Worm (Caenorhabditis elegans) whole organism, L4 larva: ENCODE data around the gene K08E7.6.

Experiments used
- F37D6.2 ChIP-seq: sonication (generic microtip); optimal IDR thresholded peaks from 2 replicates; lab custom pipeline; 2016; ENCODE audit warnings: mild to moderate bottlenecking, missing genetic modification characterization, missing compliant biosample characterization
- T26A8.4 ChIP-seq: fragments of 200-800 bp; sonication (Bioruptor generic); IDR thresholded peaks from 2 replicates; pipeline ENCODE4 v1.3.6; 2022; ENCODE audit warnings: missing genetic modification characterization, missing compliant biosample characterization
- Y75B8A.6 ChIP-seq: fragments of 200-800 bp; sonication (Bioruptor generic); IDR thresholded peaks from 2 replicates; pipeline ENCODE4 v1.3.6; 2022; ENCODE audit warnings: missing genetic modification reagents, missing genetic modification characterization, missing compliant biosample characterization
- aha-1 ChIP-seq: fragments of 150-350 bp; peaks from one replicate; lab custom pipeline; 2014; ENCODE audit warnings: missing biosample characterization, missing genetic modification characterization
- ama-1 ChIP-seq: fragments of 150-350 bp; optimal IDR thresholded peaks from 2 replicates; lab custom pipeline; 2014; ENCODE audit warnings: inconsistent platforms, mixed read lengths
- arid-1 ChIP-seq: fragments of 200-800 bp; sonication (Bioruptor generic); conservative IDR thresholded peaks from 2 replicates; pipeline ENCODE4 v1.3.6; 2022; ENCODE audit warnings: missing genetic modification reagents, missing genetic modification characterization, missing compliant biosample characterization
- attf-4 ChIP-seq: sonication (generic microtip); optimal IDR thresholded peaks from 3 replicates; lab custom pipeline; 2017; ENCODE audit warnings: missing biosample characterization, missing genetic modification characterization
- ceh-20 ChIP-seq: fragments of 200-800 bp; sonication (Bioruptor generic); IDR thresholded peaks from 2 replicates; pipeline ENCODE4 v1.3.6; 2022; ENCODE audit warnings: missing genetic modification reagents, missing genetic modification characterization, missing compliant biosample characterization
- ceh-62 ChIP-seq: sonication (generic microtip); optimal IDR thresholded peaks from 2 replicates; lab custom pipeline; 2017; ENCODE audit warnings: missing biosample characterization, missing genetic modification characterization
- ces-1 ChIP-seq: fragments of 150-350 bp; sonication (generic microtip); optimal IDR thresholded peaks from 4 replicates; lab custom pipeline; 2014; ENCODE audit warnings: missing biosample characterization, missing genetic modification reagents, missing genetic modification characterization
- cey-2 ChIP-seq: sonication (generic microtip); optimal IDR thresholded peaks from 3 replicates; lab custom pipeline; 2017; ENCODE audit warnings: missing genetic modification characterization, mild to moderate bottlenecking, missing compliant biosample characterization, antibody characterized with exemption, borderline replicate concordance; ENCODE audit not compliant: insufficient read depth
- daf-16 ChIP-seq, 3 experiments: sonication (generic microtip); optimal IDR thresholded peaks; 2 replicates each; lab custom pipeline; 2016 to 2017; ENCODE audit warnings: missing genetic modification characterization in 3 of 3, missing genetic modification reagents in 3 of 3, mild to moderate bottlenecking in 2 of 3, missing compliant biosample characterization in 2 of 3, missing biosample characterization in 1 of 3, moderate library complexity in 1 of 3
- dmd-9 ChIP-seq: fragments of 200-800 bp; sonication (Bioruptor generic); IDR thresholded peaks from 2 replicates; pipeline ENCODE4 v1.3.6; 2022; ENCODE audit warnings: missing genetic modification reagents, missing genetic modification characterization, missing compliant biosample characterization
- dve-1 ChIP-seq: sonication (generic microtip); optimal IDR thresholded peaks from 2 replicates; lab custom pipeline; 2017; ENCODE audit warnings: antibody characterized with exemption, mild to moderate bottlenecking, missing genetic modification characterization, missing compliant biosample characterization; ENCODE audit not compliant: insufficient read depth
- fos-1 ChIP-seq: fragments of 150-350 bp; optimal IDR thresholded peaks from 2 replicates; lab custom pipeline; 2014; ENCODE audit warnings: missing biosample characterization, missing genetic modification characterization
- hlh-11 ChIP-seq: fragments of 200-800 bp; sonication (Bioruptor generic); optimal IDR thresholded peaks from 2 replicates; lab custom pipeline; 2018; ENCODE audit warnings: mild to moderate bottlenecking, missing genetic modification characterization, missing compliant biosample characterization
- lin-13 ChIP-seq: fragments of 150-350 bp; optimal IDR thresholded peaks from 2 replicates; lab custom pipeline; 2014; ENCODE audit warnings: missing biosample characterization, missing genetic modification reagents, missing genetic modification characterization
- mep-1 ChIP-seq: fragments of 150-350 bp; sonication (generic microtip); optimal IDR thresholded peaks from 3 replicates; lab custom pipeline; 2014; ENCODE audit warnings: missing biosample characterization, missing genetic modification characterization
- nhr-42 ChIP-seq: fragments of 200-800 bp; sonication (Bioruptor generic); IDR thresholded peaks from 2 replicates; pipeline ENCODE4 v1.3.6; 2022; ENCODE audit warnings: missing genetic modification characterization, missing compliant biosample characterization
- nhr-48 ChIP-seq: sonication (generic microtip); optimal IDR thresholded peaks from 2 replicates; lab custom pipeline; 2016; ENCODE audit warnings: mild to moderate bottlenecking, missing genetic modification characterization, missing compliant biosample characterization
- php-3 ChIP-seq: fragments of 200-800 bp; sonication (Bioruptor generic); IDR thresholded peaks from 2 replicates; pipeline ENCODE4 v1.3.6; 2022; ENCODE audit warnings: missing genetic modification reagents, missing genetic modification characterization, missing compliant biosample characterization
- saeg-2 ChIP-seq: fragments of 200-800 bp; sonication (Bioruptor generic); IDR thresholded peaks from 2 replicates; pipeline ENCODE4 v1.3.6; 2022; ENCODE audit warnings: missing genetic modification reagents, missing genetic modification characterization, missing compliant biosample characterization
- tag-97 ChIP-seq: fragments of 200-800 bp; sonication (Bioruptor generic); IDR thresholded peaks from 2 replicates; pipeline ENCODE4 v1.3.6; 2022; ENCODE audit warnings: missing genetic modification characterization, missing compliant biosample characterization
- unc-39 ChIP-seq: sonication (generic microtip); optimal IDR thresholded peaks from 2 replicates; lab custom pipeline; 2017; ENCODE audit warnings: missing biosample characterization, missing genetic modification characterization
- unc-62 ChIP-seq, 3 experiments: fragments of 150-350 bp in 1 of 3; sonication (generic microtip); optimal IDR thresholded peaks in 2 of 3; peaks in 1 of 3; 1 replicate in 1 of 3; 2 replicates in 2 of 3; lab custom pipeline; 2014 to 2017; ENCODE audit warnings: missing biosample characterization in 3 of 3, missing genetic modification characterization in 3 of 3, missing genetic modification reagents in 3 of 3, missing genotype in 1 of 3
- zip-11 ChIP-seq: fragments of 200-800 bp; sonication (Bioruptor generic); IDR thresholded peaks from 2 replicates; pipeline ENCODE4 v1.3.6; 2022; ENCODE audit warnings: missing genetic modification characterization, missing compliant biosample characterization
- ztf-7 ChIP-seq: fragments of 150-350 bp; optimal IDR thresholded peaks from 2 replicates; lab custom pipeline; 2014; ENCODE audit warnings: missing biosample characterization, missing genetic modification characterization

Gene K08E7.6

ce11 chrIV:12544624-12545023 lies 36.3 kb downstream of the K08E7.6 start:
- TF ChIP-seq unc-62 (GFP tag; optimal IDR thresholded peaks at IDR 0.05 in 1 of 2; lab: Kevin White, UChicago), result peak in 1 of 2 experiments; percentile 64
- TF ChIP-seq unc-62 (tag; optimal IDR thresholded peaks at IDR 0.05; lab: Kevin White, UChicago), result no peak
- TF ChIP-seq nhr-42, result no peak

- TF ChIP-seq mep-1 (tag; lab: Kevin White, UChicago) (no peak), unc-62 (GFP tag; optimal IDR thresholded peaks at IDR 0.05 in 1 of 2; lab: Kevin White, UChicago) (peak in 1 of 2 experiments; percentile 90), unc-62 (tag; optimal IDR thresholded peaks at IDR 0.05; lab: Kevin White, UChicago) (no peak)
- TF ChIP-seq, all 104 proteins: peak for 1
Measured at ce11 chrIV:12542011-12542410, 38.9 kb downstream of the K08E7.6 start, which contains the start of gene ham-1. TSS of gene ham-1 (plus strand) at chrIV:12542183.

- TF ChIP-seq fos-1 (tag; lab: Kevin White, UChicago), result no peak
Measured at ce11 chrIV:12540242-12540641, 40.7 kb downstream of the K08E7.6 start.

- no peak for TF ChIP-seq dmd-9 (GFP tag; lab: Robert Waterston, UW)
- TF ChIP-seq nhr-48 (tag; lab: Kevin White, UChicago), result no peak
- peak in 1 of 2 experiments; percentile 57 for TF ChIP-seq unc-62 (GFP tag; optimal IDR thresholded peaks at IDR 0.05 in 1 of 2; lab: Kevin White, UChicago)
- TF ChIP-seq unc-62 (tag; optimal IDR thresholded peaks at IDR 0.05; lab: Kevin White, UChicago), result no peak
- no peak for TF ChIP-seq daf-16 (GFP tag; optimal IDR thresholded peaks at IDR 0.05; lab: Kevin White, UChicago)
- no peak for TF ChIP-seq daf-16 (tag; optimal IDR thresholded peaks at IDR 0.05; lab: Kevin White, UChicago)
- TF ChIP-seq cey-2, result no peak
- TF ChIP-seq tag-97 (GFP tag; lab: Robert Waterston, UW), result no peak
- TF ChIP-seq dve-1 (tag; lab: Kevin White, UChicago), result no peak
- TF ChIP-seq arid-1, result no peak
- no peak for TF ChIP-seq ztf-7
- TF ChIP-seq aha-1 (tag; lab: Kevin White, UChicago), result peak; percentile 67
- no peak for TF ChIP-seq unc-39 (tag; lab: Kevin White, UChicago)
Measured at ce11 chrIV:12537694-12538093, 43.3 kb downstream of the K08E7.6 start.

ce11 chrIV:12536358-12536757 lies 44.6 kb downstream of the K08E7.6 start:
- TF ChIP-seq hlh-11 (tag; lab: Kevin White, UChicago) (no peak), php-3 (GFP tag; lab: Robert Waterston, UW) (no peak), T26A8.4 (no peak), lin-13 (no peak), ama-1 (lab: Kevin White, UChicago) (no peak)

ce11 chrIV:12531464-12531863 lies 49.5 kb downstream of the K08E7.6 start:
- TF ChIP-seq Y75B8A.6 (no peak), aha-1 (tag; lab: Kevin White, UChicago) (peak; percentile 21)

ce11 chrIV:12531047-12531446 lies 49.9 kb downstream of the K08E7.6 start, which contains the start of gene F53B2.5:
TSS of gene F53B2.5 (minus strand) at chrIV:12531147.
- TF ChIP-seq zip-11 (GFP tag; lab: Robert Waterston, UW) (no peak), F37D6.2 (tag; lab: Kevin White, UChicago) (no peak), ceh-62 (tag; lab: Kevin White, UChicago) (no peak), ces-1 (GFP tag; lab: Kevin White, UChicago) (no peak), nhr-48 (tag; lab: Kevin White, UChicago) (no peak), attf-4 (tag; lab: Kevin White, UChicago) (no peak), saeg-2 (GFP tag; lab: Robert Waterston, UW) (no peak), ceh-20 (GFP tag; lab: Robert Waterston, UW) (no peak)
